Worm (Caenorhabditis elegans) whole organism, L4 larva: Measurements from ENCODE around the gene F38C2.4.

Experiments used
- ama-1 ChIP-seq: fragments of 150-350 bp; optimal IDR thresholded peaks from 2 replicates; lab custom pipeline; 2014; ENCODE audit warnings: inconsistent platforms, mixed read lengths
- ces-1 ChIP-seq: fragments of 150-350 bp; sonication (generic microtip); optimal IDR thresholded peaks from 4 replicates; lab custom pipeline; 2014; ENCODE audit warnings: missing biosample characterization, missing genetic modification reagents, missing genetic modification characterization
- lin-13 ChIP-seq: fragments of 150-350 bp; optimal IDR thresholded peaks from 2 replicates; lab custom pipeline; 2014; ENCODE audit warnings: missing biosample characterization, missing genetic modification reagents, missing genetic modification characterization
- mdl-1 ChIP-seq, 2 experiments: fragments of 150-350 bp in 1 of 2; sonication (generic microtip) in 1 of 2; optimal IDR thresholded peaks; 2 replicates each; lab custom pipeline; 2014 to 2017; ENCODE audit warnings: missing biosample characterization in 2 of 2, missing genetic modification characterization in 2 of 2
- nhr-77 ChIP-seq: fragments of 150-350 bp; optimal IDR thresholded peaks from 2 replicates; lab custom pipeline; 2014; ENCODE audit warnings: missing biosample characterization, missing genetic modification characterization
- snpc-1.2 ChIP-seq: fragments of 200-800 bp; sonication (Bioruptor generic); IDR thresholded peaks from 2 replicates; pipeline ENCODE4 v1.3.6; 2022; ENCODE audit warnings: missing genetic modification reagents, missing genetic modification characterization, missing compliant biosample characterization
- ztf-11 ChIP-seq: fragments of 150-350 bp; optimal IDR thresholded peaks from 2 replicates; lab custom pipeline; 2014; ENCODE audit warnings: missing biosample characterization, missing genetic modification characterization

ce11 chrIV:16290745-16291144 lies 19.7 kb downstream of the F38C2.4 start, which contains the start of gene srz-75:
- no peak for TF ChIP-seq ces-1 (GFP tag; lab: Kevin White, UChicago)
- TF ChIP-seq ama-1 (lab: Kevin White, UChicago): no peak
- no peak for TF ChIP-seq mdl-1 (tag; optimal IDR thresholded peaks at IDR 0.05; lab: Kevin White, UChicago)
- TF ChIP-seq lin-13 (GFP tag; lab: Kevin White, UChicago): no peak
- TF ChIP-seq snpc-1.2: no peak
- no peak for TF ChIP-seq nhr-77
- TF ChIP-seq ztf-11 (tag; lab: Kevin White, UChicago): no peak
